Fruit fly (Drosophila melanogaster): ENCODE data around the gene CG10903.

Gene CG10903

dm6 chr3R:7999530-8000116 lies 30.6 kb upstream of the CG10903 start, which contains the start of gene PIG-H (continued):
- no peak for TF ChIP-seq Asciz (GFP tag; optimal IDR thresholded peaks at IDR 0.05)
- TF ChIP-seq fu2 (GFP tag; optimal IDR thresholded peaks at IDR 0.05) = no peak
- no peak for TF ChIP-seq psq (GFP tag; optimal IDR thresholded peaks at IDR 0.05)
- TF ChIP-seq CG3281 (GFP tag; optimal IDR thresholded peaks at IDR 0.05) = no peak
- TF ChIP-seq Stat92E (GFP tag; optimal IDR thresholded peaks at IDR 0.05) = no peak
- TF ChIP-seq onecut (GFP tag; IDR thresholded peaks at IDR 0.05) = no peak
- no peak for TF ChIP-seq toy (GFP tag; IDR thresholded peaks at IDR 0.05)
- no peak for TF ChIP-seq Scr (GFP tag; IDR thresholded peaks at IDR 0.05; ENCODE audit: partially characterized antibody)
- TF ChIP-seq grau (tag; optimal IDR thresholded peaks at IDR 0.05) = peak; percentile 20
- peak in 1 of 3 experiments; percentile 22 for TF ChIP-seq lola (GFP tag; optimal IDR thresholded peaks at IDR 0.05)
- no peak for TF ChIP-seq lab (GFP tag; optimal IDR thresholded peaks at IDR 0.05)
- no peak for TF ChIP-seq cwo (GFP tag; optimal IDR thresholded peaks at IDR 0.05)
- no peak for TF ChIP-seq bbx (GFP tag; IDR thresholded peaks at IDR 0.05; ENCODE audit: partially characterized antibody)
- TF ChIP-seq da (GFP tag; optimal IDR thresholded peaks at IDR 0.05) = no peak
- TF ChIP-seq Fer2 (tag; optimal IDR thresholded peaks at IDR 0.05) = no peak
- TF ChIP-seq az2 (GFP tag; optimal IDR thresholded peaks at IDR 0.05) = no peak
- TF ChIP-seq H2.0 (GFP tag; IDR thresholded peaks at IDR 0.05) = no peak
- no peak for TF ChIP-seq chinmo (GFP tag; IDR thresholded peaks at IDR 0.05; ENCODE audit: partially characterized antibody)
- TF ChIP-seq CG3847 (GFP tag; IDR thresholded peaks at IDR 0.05) = 0 out of 2 replicates have a peak, but pooled peaks have one; percentile 33
- no peak for TF ChIP-seq tin (GFP tag; optimal IDR thresholded peaks at IDR 0.05)
- TF ChIP-seq Lhr (GFP tag; optimal IDR thresholded peaks at IDR 0.05) = peak; percentile 70
- peak; percentile 98 for TF ChIP-seq CG18011 (GFP tag; optimal IDR thresholded peaks at IDR 0.05)
- TF ChIP-seq CG10274 (GFP tag; optimal IDR thresholded peaks at IDR 0.05) = no peak
- TF ChIP-seq Atf6 (GFP tag; IDR thresholded peaks at IDR 0.05) = no peak
- no peak for TF ChIP-seq CG11696 (GFP tag; IDR thresholded peaks at IDR 0.05)
- no peak for TF ChIP-seq prd (optimal IDR thresholded peaks at IDR 0.05)
- TF ChIP-seq prd (GFP tag; IDR thresholded peaks at IDR 0.05) = no peak
- no peak for TF ChIP-seq Awh (GFP tag; IDR thresholded peaks at IDR 0.05)
- peak; percentile 26 for TF ChIP-seq lilli (GFP tag; optimal IDR thresholded peaks at IDR 0.05)
- TF ChIP-seq CG30403 (GFP tag; optimal IDR thresholded peaks at IDR 0.05) = peak; percentile 2
- no peak for TF ChIP-seq CG6765 (GFP tag; optimal IDR thresholded peaks at IDR 0.05)
- TF ChIP-seq sens-2 (GFP tag; IDR thresholded peaks at IDR 0.05) = no peak
- TF ChIP-seq peb (GFP tag; IDR thresholded peaks at IDR 0.05) = no peak
- no peak for TF ChIP-seq danr (GFP tag; IDR thresholded peaks at IDR 0.05)
- TF ChIP-seq CG13287 (GFP tag; IDR thresholded peaks at IDR 0.05; ENCODE audit: partially characterized antibody) = no peak; the same call in 1 of the 2 replicates
- no peak for TF ChIP-seq CG14014 (GFP tag; IDR thresholded peaks at IDR 0.05)
- TF ChIP-seq crol (GFP tag; IDR thresholded peaks at IDR 0.05) = no peak
- no peak for TF ChIP-seq Xrp1 (GFP tag; IDR thresholded peaks at IDR 0.05)
- TF ChIP-seq kay (GFP tag; optimal IDR thresholded peaks at IDR 0.05) = no peak
- no peak for TF ChIP-seq fd102C (GFP tag; optimal IDR thresholded peaks at IDR 0.05)
- no peak for TF ChIP-seq bigmax (GFP tag; optimal IDR thresholded peaks at IDR 0.05)
- TF ChIP-seq CG31441 (GFP tag; IDR thresholded peaks at IDR 0.05) = peak; percentile 40; the same call in 1 of the 2 replicates
- TF ChIP-seq CG1792 (GFP tag; optimal IDR thresholded peaks at IDR 0.05) = no peak
- no peak for TF ChIP-seq dati (GFP tag; IDR thresholded peaks at IDR 0.05)
- no peak for TF ChIP-seq CG7271 (tag; optimal IDR thresholded peaks at IDR 0.05)
- no peak for TF ChIP-seq fd3F (GFP tag; optimal IDR thresholded peaks at IDR 0.05)
- TF ChIP-seq HmgZ (tag; optimal IDR thresholded peaks at IDR 0.05) = no peak
- no peak for TF ChIP-seq p53 (GFP tag; optimal IDR thresholded peaks at IDR 0.05)
- TF ChIP-seq CG16813 (GFP tag; IDR thresholded peaks at IDR 0.05; ENCODE audit: partially characterized antibody) = no peak
- TF ChIP-seq CG17328 (GFP tag; IDR thresholded peaks at IDR 0.05) = no peak
- TF ChIP-seq CG9932 (GFP tag; IDR thresholded peaks at IDR 0.05) = no peak
